Worm (Caenorhabditis elegans) whole organism, L1 larva: ENCODE data around the gene T14G12.6.

ENCODE experiments used
- isw-1 ChIP-seq: fragments of 200-800 bp; sonication (Bioruptor generic); IDR thresholded peaks from 2 replicates; pipeline ENCODE4 v1.3.6; 2022; ENCODE audit warnings: missing genetic modification characterization, missing compliant biosample characterization
- lin-15B ChIP-seq: fragments of 150-350 bp; sonication (generic microtip); optimal IDR thresholded peaks from 3 replicates; lab custom pipeline; 2014; ENCODE audit warnings: missing biosample characterization, missing genetic modification characterization
- lin-39 ChIP-seq: fragments of 150-350 bp; optimal IDR thresholded peaks from 2 replicates; lab custom pipeline; 2014; ENCODE audit warnings: missing biosample characterization, missing genetic modification reagents, missing genetic modification characterization
- nhr-11 ChIP-seq: fragments of 150-350 bp; optimal IDR thresholded peaks from 2 replicates; lab custom pipeline; 2014; ENCODE audit warnings: missing biosample characterization, missing genetic modification characterization
- nhr-90 ChIP-seq: sonication (generic microtip); optimal IDR thresholded peaks from 2 replicates; lab custom pipeline; 2016; ENCODE audit warnings: mild to moderate bottlenecking, missing genetic modification characterization, missing compliant biosample characterization; ENCODE audit not compliant: poor library complexity
- unc-62 ChIP-seq: fragments of 150-350 bp; optimal IDR thresholded peaks from 2 replicates; lab custom pipeline; 2014; ENCODE audit warnings: missing biosample characterization, missing genetic modification reagents, missing genetic modification characterization
- ztf-4 ChIP-seq: fragments of 150-350 bp; optimal IDR thresholded peaks from 2 replicates; lab custom pipeline; 2014; ENCODE audit warnings: missing biosample characterization, missing genetic modification characterization

DNA sequence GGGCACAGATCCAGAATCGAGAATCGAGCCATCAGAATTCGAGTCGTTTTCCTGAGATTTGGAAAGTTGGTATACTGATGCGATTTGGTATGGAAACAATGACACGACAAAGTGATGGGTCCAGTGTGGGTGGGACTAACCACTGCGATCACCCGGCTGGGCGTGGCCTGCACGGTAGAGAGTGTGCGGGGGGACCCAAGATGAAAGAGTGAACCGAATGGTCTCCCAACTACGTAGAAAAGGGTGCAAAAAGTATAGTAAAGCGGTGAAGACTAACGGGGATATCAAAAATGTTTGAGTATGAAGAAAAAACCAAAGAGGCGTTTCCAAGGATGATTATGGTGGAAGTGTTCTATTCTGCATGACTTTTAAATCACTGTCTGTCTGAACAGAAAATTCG lies 17.0 kb downstream of the T14G12.6 start, which contains the start of gene fkh-2:
- TF ChIP-seq unc-62 (GFP tag; lab: Kevin White, UChicago) = no peak
- no peak for TF ChIP-seq lin-39
- no peak for TF ChIP-seq lin-15B (tag; lab: Kevin White, UChicago)
- TF ChIP-seq nhr-90 (tag; lab: Kevin White, UChicago) = no peak
- no peak for TF ChIP-seq nhr-11
- TF ChIP-seq isw-1 (GFP tag; lab: Robert Waterston, UW) = no peak
- no peak for TF ChIP-seq ztf-4 (tag; lab: Kevin White, UChicago)
